Fruit fly (Drosophila melanogaster) S2 (cell line): ENCODE measurements around the gene Argp.

Experiments used
- CG8478 ChIP-seq: fragments of >200 bp; optimal IDR thresholded peaks from 2 replicates; lab custom pipeline; 2018
- CTCF ChIP-seq, 2 experiments: fragments of >200 bp; optimal IDR thresholded peaks; 2 replicates each; lab custom pipeline; 2018

DNA sequence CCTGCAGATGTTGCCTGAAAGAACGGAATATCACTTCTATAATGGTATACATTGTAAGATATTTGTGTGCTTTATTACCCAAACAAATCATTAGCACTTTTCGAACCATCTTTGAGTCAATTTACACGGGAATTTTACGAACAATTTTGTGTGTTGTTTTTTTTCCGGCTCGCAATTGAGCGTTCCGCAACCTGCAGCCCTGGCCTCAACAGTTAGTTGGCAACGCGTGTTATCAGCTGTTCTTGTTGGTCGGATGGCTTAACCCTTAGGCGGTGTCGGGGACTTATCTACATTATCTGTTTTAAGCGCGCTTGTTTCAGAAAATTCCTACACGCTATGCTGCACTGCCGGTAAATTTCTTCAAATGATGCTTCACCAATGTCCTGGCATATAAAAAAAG, 906 bp upstream of the Argp start:
- TF ChIP-seq CTCF (optimal IDR thresholded peaks at IDR 0.05; lab: Kevin White, UChicago) (peak in 1 of 2 experiments; percentile 22), CG8478 (lab: Kevin White, UChicago) (no peak)
